Fruit fly (Drosophila melanogaster) Kc167 (cell line): ENCODE data around the gene spz3.
"Not testable (repeated sequence)": the region's sequence is repeated elsewhere in the genome, so short reads cannot be mapped to it uniquely, and the experiment has no call there.

Source experiments
- Myc ChIP-seq: fragments of >200 bp; optimal IDR thresholded peaks from 2 replicates; lab custom pipeline; 2017; ENCODE audit warnings: missing external identifiers
- Sin3A ChIP-seq: fragments of >200 bp; optimal IDR thresholded peaks from 2 replicates; lab custom pipeline; 2018; ENCODE audit warnings: missing external identifiers
- h ChIP-seq: fragments of >200 bp; optimal IDR thresholded peaks from 3 replicates; lab custom pipeline; 2018; ENCODE audit warnings: missing external identifiers
- insv ChIP-seq: fragments of >200 bp; optimal IDR thresholded peaks from 3 replicates; lab custom pipeline; 2018; ENCODE audit warnings: missing external identifiers
- psq ChIP-seq: fragments of >200 bp; optimal IDR thresholded peaks from 2 replicates; lab custom pipeline; 2017; ENCODE audit warnings: missing external identifiers
- ttk ChIP-seq: sonication (Bioruptor generic); optimal IDR thresholded peaks from 2 replicates; lab custom pipeline; 2017; ENCODE audit warnings: missing external identifiers

spz3 gene

dm6 chr2L:7878372-7878771 is 980 bp downstream of the spz3 start:
- TF ChIP-seq insv (no peak), psq (lab: Kevin White, UChicago) (no peak), Myc (lab: Kevin White, UChicago) (no peak), h (lab: Kevin White, UChicago) (no peak), Sin3A (lab: Kevin White, UChicago) (no peak), ttk (lab: Kevin White, UChicago) (no peak)

- no peak for TF ChIP-seq Myc (lab: Kevin White, UChicago)
- no peak for TF ChIP-seq Sin3A (lab: Kevin White, UChicago)
- TF ChIP-seq ttk (lab: Kevin White, UChicago): no peak
- no peak for TF ChIP-seq psq (lab: Kevin White, UChicago)
- no peak for TF ChIP-seq h (lab: Kevin White, UChicago)
- no peak for TF ChIP-seq insv
These were observed 2.7 kb downstream of the spz3 start for dm6 chr2L:7876520-7877232.

dm6 chr2L:7875676-7876075 is 3.7 kb downstream of the spz3 start:
- TF ChIP-seq psq (lab: Kevin White, UChicago): no peak
- no peak for TF ChIP-seq Sin3A (lab: Kevin White, UChicago)
- TF ChIP-seq ttk (lab: Kevin White, UChicago): no peak
- no peak for TF ChIP-seq insv
- no peak for TF ChIP-seq h (lab: Kevin White, UChicago)
- TF ChIP-seq Myc (lab: Kevin White, UChicago): no peak

dm6 chr2L:7872680-7873079 is 6.7 kb downstream of the spz3 start:
- no peak for TF ChIP-seq insv
- no peak for TF ChIP-seq h (lab: Kevin White, UChicago)
- TF ChIP-seq psq (lab: Kevin White, UChicago): no peak
- TF ChIP-seq Sin3A (lab: Kevin White, UChicago): no peak
- no peak for TF ChIP-seq ttk (lab: Kevin White, UChicago)
- no peak for TF ChIP-seq Myc (lab: Kevin White, UChicago)

DNA sequence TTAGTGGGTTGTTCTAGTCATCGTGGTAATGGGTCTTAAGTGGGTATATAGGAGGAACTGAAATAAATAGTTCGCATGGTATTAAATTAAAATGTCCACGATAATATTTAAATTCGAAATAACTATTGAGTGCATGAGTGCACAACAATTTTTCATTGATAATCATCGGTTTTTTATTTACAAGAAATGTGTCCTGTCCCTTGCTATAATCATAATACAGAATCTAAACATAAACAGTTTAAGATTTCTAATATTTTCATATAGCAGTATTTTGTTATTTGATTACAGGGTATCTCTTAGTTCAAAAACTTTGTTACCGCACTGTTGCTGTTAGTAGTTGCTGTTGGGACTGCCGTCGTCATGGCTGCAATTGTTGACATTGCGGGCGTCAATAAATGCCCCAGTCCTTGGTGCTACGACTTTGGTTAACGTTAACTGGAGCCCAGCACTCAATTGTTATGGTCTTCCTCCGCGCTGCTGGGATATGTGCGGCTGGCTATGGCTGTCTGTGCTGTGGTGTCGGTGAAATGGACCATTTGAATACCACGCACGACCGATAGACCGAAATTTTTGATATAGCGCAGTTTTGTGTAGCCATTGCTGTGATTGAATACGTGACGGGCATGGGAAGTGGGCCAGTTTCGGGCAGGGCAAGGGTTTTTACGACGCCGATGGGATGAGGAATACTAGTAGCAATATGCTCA is 7.4 kb downstream of the spz3 start:
- no peak for TF ChIP-seq ttk (lab: Kevin White, UChicago)
- no peak for TF ChIP-seq psq (lab: Kevin White, UChicago)
- TF ChIP-seq h (lab: Kevin White, UChicago): no peak
- TF ChIP-seq Myc (lab: Kevin White, UChicago): no peak
- TF ChIP-seq insv: no peak

dm6 chr2L:7871332-7871731 is 8.0 kb downstream of the spz3 start, which contains the start of gene Proc:
Proc (minus strand) TSS chr2L:7871432.
- TF ChIP-seq ttk (lab: Kevin White, UChicago): no peak
- no peak for TF ChIP-seq Sin3A (lab: Kevin White, UChicago)
- TF ChIP-seq insv: no peak
- no peak for TF ChIP-seq h (lab: Kevin White, UChicago)
- no peak for TF ChIP-seq Myc (lab: Kevin White, UChicago)

DNA sequence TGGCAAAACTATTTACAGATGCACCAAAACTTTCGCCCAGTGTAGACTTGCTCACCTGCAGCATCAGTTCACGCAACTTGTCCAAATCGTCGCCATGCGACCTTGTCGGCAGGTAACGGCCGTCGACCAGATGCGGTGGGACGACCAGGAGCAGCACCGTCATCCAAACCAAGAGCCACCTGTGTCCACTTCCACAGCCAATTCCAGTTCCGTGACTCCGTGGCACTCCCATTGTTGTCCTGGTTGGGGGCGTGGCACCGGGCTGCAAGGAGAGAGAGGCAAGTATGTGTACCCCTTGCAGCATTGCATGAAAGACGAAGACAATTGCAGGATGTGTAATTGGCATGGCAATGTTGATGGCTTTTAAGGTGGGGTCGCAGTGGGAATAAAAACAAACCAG is 9.1 kb downstream of the spz3 start:
- no peak for TF ChIP-seq Sin3A (lab: Kevin White, UChicago)
- no peak for TF ChIP-seq Myc (lab: Kevin White, UChicago)
- TF ChIP-seq ttk (lab: Kevin White, UChicago): no peak
- no peak for TF ChIP-seq h (lab: Kevin White, UChicago)
- no peak for TF ChIP-seq insv
- no peak for TF ChIP-seq psq (lab: Kevin White, UChicago)

DNA sequence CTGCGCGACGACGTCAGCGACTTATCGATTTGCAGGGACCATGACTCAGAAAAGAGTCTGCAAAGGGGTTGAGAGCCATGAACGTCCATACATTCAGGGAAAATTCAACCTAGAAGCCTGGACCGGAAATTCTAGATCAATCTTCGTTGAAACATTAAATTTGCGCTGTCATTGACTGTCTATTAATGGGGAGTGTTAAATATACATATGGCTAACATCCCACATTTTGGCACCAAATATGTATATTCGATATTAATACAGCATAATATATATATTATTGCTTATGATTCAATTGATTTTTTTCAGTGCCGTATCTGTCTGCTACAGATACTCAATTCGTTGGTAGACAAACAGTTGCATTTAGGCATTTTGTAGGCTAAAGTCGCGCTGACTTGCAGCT is 10.7 kb downstream of the spz3 start:
- TF ChIP-seq psq (lab: Kevin White, UChicago) (no peak), Sin3A (lab: Kevin White, UChicago) (no peak), insv (no peak), Myc (lab: Kevin White, UChicago) (no peak), h (lab: Kevin White, UChicago) (no peak), ttk (lab: Kevin White, UChicago) (no peak)

DNA sequence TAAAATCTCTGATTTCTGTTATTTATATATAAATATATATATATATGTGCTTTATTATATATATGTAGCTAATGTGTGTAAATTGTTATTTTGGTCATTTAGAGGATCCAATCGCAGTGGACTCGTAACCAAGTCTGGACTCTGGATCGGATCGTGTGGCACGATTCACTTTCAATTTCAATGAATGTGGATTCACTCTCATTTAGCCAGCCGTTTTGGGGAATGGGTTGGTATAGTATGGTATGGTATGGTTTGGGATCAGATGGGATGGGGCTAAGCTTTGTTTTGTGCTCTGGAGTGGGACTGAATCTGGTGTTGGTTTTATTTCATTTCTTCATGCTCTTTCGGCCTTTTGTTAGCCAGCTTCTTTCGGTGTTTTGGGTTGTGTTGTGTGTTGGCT is 17.6 kb downstream of the spz3 start:
- TF ChIP-seq Sin3A (lab: Kevin White, UChicago) (no peak), psq (lab: Kevin White, UChicago) (no peak), h (lab: Kevin White, UChicago) (no peak), ttk (lab: Kevin White, UChicago) (no peak), Myc (lab: Kevin White, UChicago) (no peak), insv (no peak)

DNA sequence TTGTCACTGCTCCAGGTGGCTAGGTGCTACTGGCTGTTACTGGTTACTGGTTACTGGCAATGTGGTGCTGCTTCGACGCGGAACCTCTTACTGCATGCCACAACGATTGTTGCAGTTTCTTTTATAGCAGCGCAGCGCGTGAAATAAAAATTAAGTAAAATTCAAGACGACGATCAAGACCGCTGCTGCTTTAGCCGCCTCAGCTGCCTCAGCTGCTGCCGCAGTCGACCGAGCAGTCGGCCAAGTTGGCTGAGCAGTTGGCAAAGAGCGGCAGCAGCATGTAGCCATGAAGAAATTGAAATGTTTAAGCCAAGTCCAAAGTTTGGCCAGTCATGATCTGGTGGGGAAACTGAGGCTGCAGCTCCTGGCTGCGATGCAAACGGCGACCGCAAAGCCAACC is 18.6 kb downstream of the spz3 start, which contains the start of gene TwdlE:
Gene TwdlE, minus strand, starts transcription at position 101 of the 400 bp plus-strand sequence.
- no peak for TF ChIP-seq psq (lab: Kevin White, UChicago)
- no peak for TF ChIP-seq Myc (lab: Kevin White, UChicago)
- no peak for TF ChIP-seq Sin3A (lab: Kevin White, UChicago)
- TF ChIP-seq h (lab: Kevin White, UChicago): no peak
- no peak for TF ChIP-seq ttk (lab: Kevin White, UChicago)
- TF ChIP-seq insv: no peak

DNA sequence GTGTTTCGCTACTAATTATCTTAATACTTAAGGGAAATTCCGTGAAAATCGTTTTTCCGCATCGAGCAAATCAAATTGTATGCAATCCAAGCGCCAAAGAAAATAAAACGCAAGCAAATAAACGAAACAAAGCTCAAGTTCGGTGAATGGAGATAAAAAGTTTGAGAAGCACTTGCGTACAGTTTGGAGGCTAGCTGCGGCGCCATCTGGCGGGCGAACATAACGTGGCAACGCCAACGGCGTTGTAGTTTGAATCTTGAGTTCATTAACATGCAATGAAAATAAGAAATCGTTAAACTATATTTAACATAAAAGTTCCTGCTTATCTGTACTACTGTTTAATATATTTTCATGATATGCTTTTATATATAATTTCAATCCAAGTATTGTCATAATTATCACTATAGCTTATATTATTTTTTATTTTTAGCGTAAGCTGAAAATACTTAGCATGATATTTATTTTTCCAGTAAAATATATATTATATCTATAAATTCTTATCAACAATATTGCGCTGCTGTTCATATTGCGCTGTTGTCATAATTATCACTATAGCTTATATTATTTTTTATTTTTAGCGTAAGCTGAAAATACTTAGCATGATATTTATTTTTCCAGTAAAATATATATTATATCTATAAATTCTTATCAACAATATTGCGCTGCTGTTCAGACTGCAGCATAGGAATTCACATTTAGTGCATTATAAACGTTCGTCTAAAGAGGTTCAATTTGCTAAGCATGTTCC is 22.8 kb downstream of the spz3 start, which contains the start of gene lectin-28C:
Gene lectin-28C, plus strand, starts transcription at position 698 of the 748 bp plus-strand sequence.
- TF ChIP-seq insv; ttk (lab: Kevin White, UChicago); Sin3A (lab: Kevin White, UChicago): not testable (repeated sequence)
